Worm (Caenorhabditis elegans) whole organism, L1 larva: ENCODE measurements around the gene fah-1.

Experiments
- C04F5.9 ChIP-seq: sonication (generic microtip); optimal IDR thresholded peaks from 2 replicates; lab custom pipeline; 2016; ENCODE audit warnings: missing genetic modification characterization, missing compliant biosample characterization
- aha-1 ChIP-seq: fragments of 150-350 bp; optimal IDR thresholded peaks from 2 replicates; lab custom pipeline; 2014; ENCODE audit warnings: missing biosample characterization, missing genetic modification characterization
- aly-2 ChIP-seq: fragments of 150-350 bp; optimal IDR thresholded peaks from 2 replicates; lab custom pipeline; 2014; ENCODE audit warnings: missing biosample characterization, missing genetic modification characterization
- blmp-1 ChIP-seq: fragments of 150-350 bp; optimal IDR thresholded peaks from 2 replicates; lab custom pipeline; 2014; ENCODE audit warnings: missing biosample characterization, missing genetic modification characterization
- ceh-90 ChIP-seq: sonication (generic microtip); optimal IDR thresholded peaks from 2 replicates; lab custom pipeline; 2016; ENCODE audit warnings: missing genetic modification characterization, missing compliant biosample characterization
- efl-3 ChIP-seq: fragments of 200-800 bp; sonication (Bioruptor generic); optimal IDR thresholded peaks from 2 replicates; lab custom pipeline; 2018; ENCODE audit warnings: mild to moderate bottlenecking, missing genetic modification characterization, missing compliant biosample characterization
- egl-13 ChIP-seq: sonication (generic microtip); optimal IDR thresholded peaks from 2 replicates; lab custom pipeline; 2016; ENCODE audit warnings: missing genotype, missing genetic modification reagents, missing genetic modification characterization, missing compliant biosample characterization
- elt-2 ChIP-seq: sonication (generic microtip); optimal IDR thresholded peaks from 2 replicates; lab custom pipeline; 2016; ENCODE audit warnings: missing genetic modification characterization, mild to moderate bottlenecking, inconsistent platforms, missing compliant biosample characterization, missing genetic modification reagents
- elt-3 ChIP-seq, 6 experiments: fragments of 150-350 bp in 1 of 6; sonication (generic microtip); optimal IDR thresholded peaks; 2 replicates each; lab custom pipeline; 2017 to 2018; ENCODE audit warnings: missing biosample characterization in 6 of 6, missing genetic modification characterization in 6 of 6, inconsistent platforms in 1 of 6
- ets-5 ChIP-seq: fragments of 200-800 bp; sonication (Bioruptor generic); IDR thresholded peaks from 2 replicates; pipeline ENCODE4 v1.3.6; 2022; ENCODE audit warnings: missing genetic modification characterization, missing compliant biosample characterization
- fkh-4 ChIP-seq: sonication (generic microtip); optimal IDR thresholded peaks from 2 replicates; lab custom pipeline; 2016; ENCODE audit warnings: missing compliant biosample characterization, missing genetic modification characterization, borderline replicate concordance
- fos-1 ChIP-seq: fragments of 150-350 bp; optimal IDR thresholded peaks from 2 replicates; lab custom pipeline; 2014; ENCODE audit warnings: missing biosample characterization, missing genetic modification characterization
- hlh-17 ChIP-seq: fragments of 200-800 bp; sonication (Bioruptor generic); optimal IDR thresholded peaks from 2 replicates; lab custom pipeline; 2018; ENCODE audit warnings: missing genetic modification characterization, mild to moderate bottlenecking, missing compliant biosample characterization, moderate library complexity, borderline replicate concordance
- hpl-2 ChIP-seq: fragments of 150-350 bp; optimal IDR thresholded peaks from 2 replicates; lab custom pipeline; 2014; ENCODE audit warnings: missing biosample characterization, missing genetic modification reagents, missing genetic modification characterization
- irx-1 ChIP-seq: sonication (generic microtip); optimal IDR thresholded peaks from 2 replicates; lab custom pipeline; 2016; ENCODE audit warnings: missing genetic modification characterization, missing compliant biosample characterization
- jun-1 ChIP-seq: fragments of 150-350 bp; optimal IDR thresholded peaks from 2 replicates; lab custom pipeline; 2014; ENCODE audit warnings: missing biosample characterization, missing genetic modification reagents, missing genetic modification characterization
- lin-15B ChIP-seq: fragments of 150-350 bp; sonication (generic microtip); optimal IDR thresholded peaks from 3 replicates; lab custom pipeline; 2014; ENCODE audit warnings: missing biosample characterization, missing genetic modification characterization
- mef-2 ChIP-seq: fragments of 150-350 bp; optimal IDR thresholded peaks from 2 replicates; lab custom pipeline; 2014; ENCODE audit warnings: missing biosample characterization, missing genetic modification characterization
- mep-1 ChIP-seq: fragments of 150-350 bp; optimal IDR thresholded peaks from 2 replicates; lab custom pipeline; 2014; ENCODE audit warnings: missing biosample characterization, missing genetic modification characterization
- nhr-19 ChIP-seq: fragments of 200-800 bp; sonication (Bioruptor generic); conservative IDR thresholded peaks from 2 replicates; pipeline ENCODE4 v1.3.6; 2022; ENCODE audit warnings: missing genetic modification characterization, missing compliant biosample characterization
- nhr-20 ChIP-seq: sonication (generic microtip); optimal IDR thresholded peaks from 2 replicates; lab custom pipeline; 2016; ENCODE audit warnings: mild to moderate bottlenecking, missing genetic modification characterization, missing compliant biosample characterization
- nhr-237 ChIP-seq: fragments of 150-350 bp; optimal IDR thresholded peaks from 2 replicates; lab custom pipeline; 2014; ENCODE audit warnings: missing biosample characterization, missing genetic modification characterization
- nhr-47 ChIP-seq: sonication (generic microtip); optimal IDR thresholded peaks from 2 replicates; lab custom pipeline; 2016; ENCODE audit warnings: mild to moderate bottlenecking, missing genetic modification characterization, moderate library complexity, missing compliant biosample characterization
- nhr-84 ChIP-seq: sonication (generic microtip); optimal IDR thresholded peaks from 2 replicates; lab custom pipeline; 2017; ENCODE audit warnings: missing biosample characterization, missing genetic modification characterization
- pag-3 ChIP-seq: sonication (generic microtip); optimal IDR thresholded peaks from 2 replicates; lab custom pipeline; 2017; ENCODE audit warnings: missing genetic modification characterization, mild to moderate bottlenecking, missing compliant biosample characterization, antibody characterized with exemption, borderline replicate concordance; ENCODE audit not compliant: insufficient read depth
- pax-3 ChIP-seq: fragments of 200-800 bp; sonication (Bioruptor generic); optimal IDR thresholded peaks from 2 replicates; lab custom pipeline; 2018; ENCODE audit warnings: mild to moderate bottlenecking, missing genetic modification characterization, moderate library complexity, missing compliant biosample characterization
- pqm-1 ChIP-seq: sonication (generic microtip); optimal IDR thresholded peaks from 3 replicates; lab custom pipeline; 2017; ENCODE audit warnings: missing biosample characterization, missing genetic modification characterization
- skn-1 ChIP-seq: fragments of 150-350 bp; optimal IDR thresholded peaks from 2 replicates; lab custom pipeline; 2014; ENCODE audit warnings: missing biosample characterization, missing genetic modification characterization
- snu-23 ChIP-seq: sonication (generic microtip); optimal IDR thresholded peaks from 2 replicates; lab custom pipeline; 2016; ENCODE audit warnings: missing genetic modification characterization, missing compliant biosample characterization
- sox-4 ChIP-seq: sonication (generic microtip); optimal IDR thresholded peaks from 2 replicates; lab custom pipeline; 2016; ENCODE audit warnings: missing genetic modification characterization, missing compliant biosample characterization
- sptf-1 ChIP-seq: fragments of 150-350 bp; optimal IDR thresholded peaks from 2 replicates; lab custom pipeline; 2014; ENCODE audit warnings: missing biosample characterization, missing genetic modification characterization
- sup-37 ChIP-seq: fragments of 200-800 bp; sonication (Bioruptor generic); optimal IDR thresholded peaks from 2 replicates; lab custom pipeline; 2018; ENCODE audit warnings: mild to moderate bottlenecking, missing genetic modification characterization, missing compliant biosample characterization
- tbx-2 ChIP-seq: sonication (generic microtip); optimal IDR thresholded peaks from 2 replicates; lab custom pipeline; 2016; ENCODE audit warnings: missing genetic modification characterization, missing compliant biosample characterization
- unc-130 ChIP-seq: fragments of 150-350 bp; optimal IDR thresholded peaks from 2 replicates; lab custom pipeline; 2017; ENCODE audit warnings: missing biosample characterization, missing genetic modification characterization, inconsistent platforms
- unc-30 ChIP-seq: sonication (generic microtip); optimal IDR thresholded peaks from 2 replicates; lab custom pipeline; 2017; ENCODE audit warnings: missing biosample characterization, missing genetic modification characterization
- unc-86 ChIP-seq: sonication (generic microtip); optimal IDR thresholded peaks from 2 replicates; lab custom pipeline; 2016; ENCODE audit warnings: missing genetic modification characterization, missing compliant biosample characterization
- vab-15 ChIP-seq: sonication (generic microtip); optimal IDR thresholded peaks from 2 replicates; lab custom pipeline; 2017; ENCODE audit warnings: missing genotype, mild to moderate bottlenecking, missing genetic modification characterization, missing compliant biosample characterization
- zip-4 ChIP-seq: fragments of 200-800 bp; sonication (Bioruptor generic); optimal IDR thresholded peaks from 2 replicates; lab custom pipeline; 2018; ENCODE audit warnings: mild to moderate bottlenecking, missing genetic modification characterization, moderate library complexity, missing compliant biosample characterization
- ztf-4 ChIP-seq: fragments of 150-350 bp; optimal IDR thresholded peaks from 2 replicates; lab custom pipeline; 2014; ENCODE audit warnings: missing biosample characterization, missing genetic modification characterization

Gene fah-1

ce11 chrX:6461729-6462128, 13.0 kb upstream of the fah-1 start, which contains the start of gene K04E7.1:
K04E7.1 (plus strand) TSS chrX:6462029.
- TF ChIP-seq nhr-47 (tag; lab: Kevin White, UChicago) (no peak), nhr-20 (tag; lab: Kevin White, UChicago) (no peak), elt-3 (tag; optimal IDR thresholded peaks at IDR 0.05; lab: Kevin White, UChicago) (no peak), sox-4 (tag; lab: Kevin White, UChicago) (no peak), irx-1 (tag; lab: Kevin White, UChicago) (no peak), pag-3 (tag; lab: Kevin White, UChicago) (no peak), pqm-1 (tag; lab: Kevin White, UChicago) (no peak)

- TF ChIP-seq tbx-2 (tag; lab: Kevin White, UChicago), result no peak
- TF ChIP-seq jun-1 (tag; lab: Kevin White, UChicago), result no peak
- TF ChIP-seq C04F5.9, result no peak
- no peak for TF ChIP-seq ztf-4 (tag; lab: Kevin White, UChicago)
- TF ChIP-seq aly-2 (tag; lab: Kevin White, UChicago), result no peak
- TF ChIP-seq fos-1 (tag; lab: Kevin White, UChicago), result no peak
- TF ChIP-seq fkh-4, result no peak
- no peak for TF ChIP-seq vab-15
These were observed 11.4 kb upstream of the fah-1 start for ce11 chrX:6460123-6460522.

ce11 chrX:6458467-6458866, 9.8 kb upstream of the fah-1 start:
- no peak for TF ChIP-seq aha-1 (tag; lab: Kevin White, UChicago)
- no peak for TF ChIP-seq unc-86 (tag; lab: Kevin White, UChicago)
- TF ChIP-seq sptf-1 (tag; lab: Kevin White, UChicago), result no peak
- TF ChIP-seq hpl-2 (GFP tag; lab: Kevin White, UChicago), result no peak
- no peak for TF ChIP-seq nhr-19 (GFP tag; lab: Robert Waterston, UW)
- no peak for TF ChIP-seq zip-4
- no peak for TF ChIP-seq skn-1
- no peak for TF ChIP-seq efl-3
- TF ChIP-seq mep-1, result no peak
- TF ChIP-seq ets-5 (GFP tag; lab: Robert Waterston, UW), result no peak
- no peak for TF ChIP-seq unc-30 (tag; lab: Kevin White, UChicago)
- TF ChIP-seq hlh-17, result no peak
- no peak for TF ChIP-seq unc-130 (tag; lab: Kevin White, UChicago)
- TF ChIP-seq egl-13 (tag; lab: Kevin White, UChicago), result no peak
- TF ChIP-seq pax-3 (tag; lab: Kevin White, UChicago), result no peak
- no peak for TF ChIP-seq snu-23 (GFP tag; lab: Kevin White, UChicago)
- TF ChIP-seq nhr-237 (tag; lab: Kevin White, UChicago), result no peak
- TF ChIP-seq sup-37 (GFP tag; lab: Kevin White, UChicago), result no peak

ce11 chrX:6458001-6458400, 9.3 kb upstream of the fah-1 start:
- TF ChIP-seq zip-4 (no peak), nhr-237 (tag; lab: Kevin White, UChicago) (no peak), egl-13 (tag; lab: Kevin White, UChicago) (no peak), elt-2 (tag; lab: Kevin White, UChicago) (peak; percentile 60), mef-2 (tag; lab: Kevin White, UChicago) (no peak), lin-15B (tag; lab: Kevin White, UChicago) (no peak), blmp-1 (tag; lab: Kevin White, UChicago) (no peak), nhr-84 (tag; lab: Kevin White, UChicago) (no peak), ceh-90 (tag; lab: Kevin White, UChicago) (no peak)
